Worm (Caenorhabditis elegans) whole organism, L2 larva: ENCODE measurements around the gene attf-2.

Experiments
- lin-13 ChIP-seq: fragments of 150-350 bp; optimal IDR thresholded peaks from 2 replicates; lab custom pipeline; 2014; ENCODE audit warnings: missing biosample characterization, missing genetic modification reagents, missing genetic modification characterization
- mdl-1 ChIP-seq, 2 experiments: fragments of 150-350 bp in 1 of 2; sonication (generic microtip) in 1 of 2; optimal IDR thresholded peaks; 2 replicates each; lab custom pipeline; 2017; ENCODE audit warnings: missing biosample characterization in 2 of 2, missing genetic modification characterization in 2 of 2
- nhr-12 ChIP-seq: fragments of 150-350 bp; optimal IDR thresholded peaks from 2 replicates; lab custom pipeline; 2014; ENCODE audit warnings: missing biosample characterization, missing genetic modification characterization
- nhr-77 ChIP-seq: fragments of 150-350 bp; optimal IDR thresholded peaks from 2 replicates; lab custom pipeline; 2014; ENCODE audit warnings: missing biosample characterization, missing genetic modification characterization
- unc-62 ChIP-seq: fragments of 150-350 bp; optimal IDR thresholded peaks from 2 replicates; lab custom pipeline; 2014; ENCODE audit warnings: missing biosample characterization, missing genetic modification reagents, missing genetic modification characterization

DNA sequence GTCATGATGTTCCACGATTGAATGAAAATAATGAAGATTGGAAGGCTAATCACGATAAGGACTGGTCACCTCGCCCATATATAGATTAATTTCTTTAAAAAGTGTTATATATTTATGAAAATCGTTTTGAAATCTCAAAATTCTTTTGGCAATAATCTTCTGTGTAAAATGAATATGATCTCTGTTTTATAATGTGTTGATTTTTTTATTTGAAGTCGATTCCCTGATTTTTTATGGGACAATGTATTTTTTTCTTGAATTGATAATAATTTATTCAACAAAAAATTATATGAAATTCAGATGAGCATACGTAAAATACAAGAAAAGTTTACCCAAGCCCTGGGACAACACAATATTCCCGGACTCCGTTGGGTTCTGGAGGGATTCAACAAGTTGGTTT is 43.5 kb upstream of the attf-2 start, which contains the start of gene C05C8.1:
- TF ChIP-seq mdl-1 (tag; optimal IDR thresholded peaks at IDR 0.05; lab: Kevin White, UChicago) (no peak), nhr-12 (tag; lab: Kevin White, UChicago) (no peak), lin-13 (no peak), nhr-77 (tag; lab: Kevin White, UChicago) (no peak), unc-62 (no peak)
